Worm (Caenorhabditis elegans) whole organism, L4 larva: Measurements from ENCODE around the gene srsx-15.

Source experiments
- ZK337.2 ChIP-seq: fragments of 200-800 bp; sonication (Bioruptor generic); IDR thresholded peaks from 2 replicates; pipeline ENCODE4 v1.3.6; 2022; ENCODE audit warnings: missing genetic modification reagents, missing genetic modification characterization, missing compliant biosample characterization
- ceh-82 ChIP-seq: sonication (generic microtip); optimal IDR thresholded peaks from 2 replicates; lab custom pipeline; 2017; ENCODE audit warnings: missing biosample characterization, missing genetic modification characterization
- lin-15B ChIP-seq: fragments of 150-350 bp; sonication (generic microtip); optimal IDR thresholded peaks from 3 replicates; lab custom pipeline; 2014; ENCODE audit warnings: missing biosample characterization, missing genetic modification characterization
- lin-39 ChIP-seq: fragments of 150-350 bp; optimal IDR thresholded peaks from 2 replicates; lab custom pipeline; 2014; ENCODE audit warnings: missing biosample characterization, missing genetic modification reagents, missing genetic modification characterization
- mdl-1 ChIP-seq, 2 experiments: fragments of 150-350 bp in 1 of 2; sonication (generic microtip) in 1 of 2; optimal IDR thresholded peaks; 2 replicates each; lab custom pipeline; 2014 to 2017; ENCODE audit warnings: missing biosample characterization in 2 of 2, missing genetic modification characterization in 2 of 2

DNA sequence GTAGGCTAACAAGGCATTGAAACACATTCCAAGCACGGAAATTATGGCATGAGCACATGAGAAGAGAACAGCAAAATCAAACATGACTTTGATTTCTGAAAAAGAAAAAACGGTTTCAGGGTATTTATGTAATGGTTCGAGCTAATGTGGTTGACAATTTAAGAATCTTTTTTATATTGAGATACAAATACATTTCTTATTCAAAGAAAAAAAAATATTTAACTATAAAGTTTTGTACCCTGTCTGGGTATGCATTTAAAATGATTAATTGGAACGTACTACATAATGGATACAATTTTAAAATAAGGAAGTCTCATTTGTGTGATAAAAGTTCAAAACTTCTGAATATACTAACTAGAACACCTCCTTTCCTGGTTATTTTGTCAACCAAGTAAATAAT, 6.5 kb upstream of the srsx-15 start, which contains the start of gene srd-12:
- TF ChIP-seq ceh-82 (tag; lab: Kevin White, UChicago) = no peak
- no peak for TF ChIP-seq mdl-1 (tag; optimal IDR thresholded peaks at IDR 0.05; lab: Kevin White, UChicago)
- TF ChIP-seq lin-15B = no peak
- no peak for TF ChIP-seq ZK337.2 (GFP tag; lab: Robert Waterston, UW)
- TF ChIP-seq lin-39 (tag; lab: Kevin White, UChicago) = no peak
